Worm (Caenorhabditis elegans) whole organism, mixed stage, embryonic: ENCODE results near the gene mmad-1.

Experiments
- blmp-1 ChIP-seq: fragments of 150-350 bp; optimal IDR thresholded peaks from 2 replicates; lab custom pipeline; 2014; ENCODE audit warnings: missing biosample characterization, missing genetic modification characterization
- ces-1 ChIP-seq: fragments of 150-350 bp; optimal IDR thresholded peaks from 2 replicates; lab custom pipeline; 2014; ENCODE audit warnings: missing biosample characterization, missing genetic modification reagents, missing genetic modification characterization
- lsy-2 ChIP-seq: fragments of 150-350 bp; optimal IDR thresholded peaks from 2 replicates; lab custom pipeline; 2014; ENCODE audit warnings: missing biosample characterization, missing genetic modification characterization
- mab-5 ChIP-seq: fragments of 150-350 bp; optimal IDR thresholded peaks from 2 replicates; lab custom pipeline; 2014; ENCODE audit warnings: missing biosample characterization, missing genetic modification characterization
- nhr-237 ChIP-seq: fragments of 150-350 bp; optimal IDR thresholded peaks from 2 replicates; lab custom pipeline; 2014; ENCODE audit warnings: missing biosample characterization, missing genetic modification characterization
- nhr-76 ChIP-seq: sonication (generic microtip); optimal IDR thresholded peaks from 2 replicates; lab custom pipeline; 2017; ENCODE audit warnings: missing biosample characterization, missing genetic modification characterization
- pha-4 ChIP-seq: fragments of 150-350 bp; optimal IDR thresholded peaks from 2 replicates; lab custom pipeline; 2018; ENCODE audit warnings: missing biosample characterization, missing genetic modification reagents, missing genetic modification characterization
- zip-8 ChIP-seq: fragments of 150-350 bp; optimal IDR thresholded peaks from 2 replicates; lab custom pipeline; 2014; ENCODE audit warnings: missing biosample characterization, missing genetic modification characterization

ce11 chrIII:13502513-13502912 lies 46.3 kb downstream of the mmad-1 start, which contains the start of gene T28A8.8:
- TF ChIP-seq mab-5 (tag; lab: Kevin White, UChicago) (no peak), lsy-2 (no peak), zip-8 (tag; lab: Kevin White, UChicago) (no peak), pha-4 (tag; lab: Kevin White, UChicago) (no peak), nhr-237 (tag; lab: Kevin White, UChicago) (no peak), ces-1 (GFP tag; lab: Kevin White, UChicago) (no peak), blmp-1 (tag; lab: Kevin White, UChicago) (no peak), nhr-76 (tag; lab: Kevin White, UChicago) (no peak)
